Worm (Caenorhabditis elegans) whole organism, L4 larva: ENCODE measurements around the gene swm-1.
A peak's percentile ranks its signal among the peaks of the same experiment; 100 is the strongest.

ENCODE experiments used
- F44E2.7 ChIP-seq: fragments of 200-800 bp; sonication (Bioruptor generic); IDR thresholded peaks from 2 replicates; pipeline ENCODE4 v2.1.2; 2022; ENCODE audit warnings: missing genetic modification characterization, missing compliant biosample characterization
- R02D3.7 ChIP-seq: fragments of 150-350 bp; sonication (generic microtip); optimal IDR thresholded peaks from 3 replicates; lab custom pipeline; 2014; ENCODE audit warnings: missing biosample characterization, missing genetic modification characterization
- Y105C5A.15 ChIP-seq: fragments of 200-800 bp; sonication (Bioruptor generic); IDR thresholded peaks from 2 replicates; pipeline ENCODE4 v1.3.6; 2022; ENCODE audit warnings: missing genetic modification characterization, missing compliant biosample characterization
- Y48G9A.11 ChIP-seq: fragments of 200-800 bp; sonication (Bioruptor generic); IDR thresholded peaks from 2 replicates; pipeline ENCODE4 v1.3.6; 2022; ENCODE audit warnings: missing genetic modification reagents, missing genetic modification characterization, missing compliant biosample characterization
- aha-1 ChIP-seq: fragments of 150-350 bp; peaks from one replicate; lab custom pipeline; 2014; ENCODE audit warnings: missing biosample characterization, missing genetic modification characterization
- ama-1 ChIP-seq: fragments of 150-350 bp; optimal IDR thresholded peaks from 2 replicates; lab custom pipeline; 2014; ENCODE audit warnings: inconsistent platforms, mixed read lengths
- ceh-28 ChIP-seq: fragments of 150-350 bp; optimal IDR thresholded peaks from 2 replicates; lab custom pipeline; 2014; ENCODE audit warnings: missing biosample characterization, missing genetic modification reagents, missing genetic modification characterization
- ceh-32 ChIP-seq: sonication (generic microtip); optimal IDR thresholded peaks from 2 replicates; lab custom pipeline; 2016; ENCODE audit warnings: mild to moderate bottlenecking, missing genetic modification characterization, missing compliant biosample characterization; ENCODE audit not compliant: poor library complexity
- ces-1 ChIP-seq: fragments of 150-350 bp; sonication (generic microtip); optimal IDR thresholded peaks from 4 replicates; lab custom pipeline; 2014; ENCODE audit warnings: missing biosample characterization, missing genetic modification reagents, missing genetic modification characterization
- cey-2 ChIP-seq: sonication (generic microtip); optimal IDR thresholded peaks from 3 replicates; lab custom pipeline; 2017; ENCODE audit warnings: missing genetic modification characterization, mild to moderate bottlenecking, missing compliant biosample characterization, antibody characterized with exemption, borderline replicate concordance; ENCODE audit not compliant: insufficient read depth
- daf-16 ChIP-seq, 3 experiments: sonication (generic microtip); optimal IDR thresholded peaks; 2 replicates each; lab custom pipeline; 2016 to 2017; ENCODE audit warnings: missing genetic modification characterization in 3 of 3, missing genetic modification reagents in 3 of 3, mild to moderate bottlenecking in 2 of 3, missing compliant biosample characterization in 2 of 3, missing biosample characterization in 1 of 3, moderate library complexity in 1 of 3
- daf-8 ChIP-seq: fragments of 200-800 bp; sonication (Bioruptor generic); IDR thresholded peaks from 2 replicates; pipeline ENCODE4 v1.3.6; 2022; ENCODE audit warnings: missing genetic modification characterization, missing compliant biosample characterization
- dmd-6 ChIP-seq: fragments of 200-800 bp; sonication (Bioruptor generic); IDR thresholded peaks from 2 replicates; pipeline ENCODE4 v1.3.6; 2022; ENCODE audit warnings: missing genetic modification reagents, missing genetic modification characterization, missing compliant biosample characterization
- dve-1 ChIP-seq: sonication (generic microtip); optimal IDR thresholded peaks from 2 replicates; lab custom pipeline; 2017; ENCODE audit warnings: antibody characterized with exemption, mild to moderate bottlenecking, missing genetic modification characterization, missing compliant biosample characterization; ENCODE audit not compliant: insufficient read depth
- fkh-10 ChIP-seq: fragments of 150-350 bp; optimal IDR thresholded peaks from 2 replicates; lab custom pipeline; 2014; ENCODE audit warnings: missing biosample characterization, missing genetic modification reagents, missing genetic modification characterization
- hif-1 ChIP-seq, 2 experiments: sonication (generic microtip); optimal IDR thresholded peaks; 2 replicates each; lab custom pipeline; 2016 to 2017; ENCODE audit warnings: missing compliant biosample characterization in 2 of 2, missing genetic modification characterization in 2 of 2, missing genetic modification reagents in 2 of 2, missing genotype in 2 of 2, mild to moderate bottlenecking in 1 of 2
- hlh-11 ChIP-seq: fragments of 200-800 bp; sonication (Bioruptor generic); optimal IDR thresholded peaks from 2 replicates; lab custom pipeline; 2018; ENCODE audit warnings: mild to moderate bottlenecking, missing genetic modification characterization, missing compliant biosample characterization
- hlh-30 ChIP-seq: sonication (generic microtip); optimal IDR thresholded peaks from 2 replicates; lab custom pipeline; 2017; ENCODE audit warnings: antibody characterized with exemption, mild to moderate bottlenecking, missing genetic modification characterization, missing compliant biosample characterization; ENCODE audit not compliant: insufficient read depth
- hmg-1.1 ChIP-seq: fragments of 200-800 bp; sonication (Bioruptor generic); IDR thresholded peaks from 2 replicates; pipeline ENCODE4 v1.3.6; 2022; ENCODE audit warnings: missing genetic modification reagents, missing genetic modification characterization, missing compliant biosample characterization
- lin-13 ChIP-seq: fragments of 150-350 bp; optimal IDR thresholded peaks from 2 replicates; lab custom pipeline; 2014; ENCODE audit warnings: missing biosample characterization, missing genetic modification reagents, missing genetic modification characterization
- lin-15B ChIP-seq: fragments of 150-350 bp; sonication (generic microtip); optimal IDR thresholded peaks from 3 replicates; lab custom pipeline; 2014; ENCODE audit warnings: missing biosample characterization, missing genetic modification characterization
- lsy-2 ChIP-seq, 2 experiments: fragments of 150-350 bp in 1 of 2; sonication (generic microtip) in 1 of 2; optimal IDR thresholded peaks; 2 replicates each; lab custom pipeline; 2014 to 2017; ENCODE audit warnings: missing biosample characterization in 2 of 2, missing genetic modification characterization in 2 of 2
- madf-9 ChIP-seq: fragments of 200-800 bp; sonication (Bioruptor generic); conservative IDR thresholded peaks from 2 replicates; pipeline ENCODE4 v1.3.6; 2022; ENCODE audit warnings: missing genetic modification reagents, missing genetic modification characterization, missing compliant biosample characterization
- mdl-1 ChIP-seq, 2 experiments: fragments of 150-350 bp in 1 of 2; sonication (generic microtip) in 1 of 2; optimal IDR thresholded peaks; 2 replicates each; lab custom pipeline; 2014 to 2017; ENCODE audit warnings: missing biosample characterization in 2 of 2, missing genetic modification characterization in 2 of 2
- mdt-29 ChIP-seq: fragments of 200-800 bp; sonication (Bioruptor generic); IDR thresholded peaks from 2 replicates; pipeline ENCODE4 v1.3.6; 2022; ENCODE audit warnings: missing genetic modification reagents, missing genetic modification characterization, missing compliant biosample characterization
- mep-1 ChIP-seq: fragments of 150-350 bp; sonication (generic microtip); optimal IDR thresholded peaks from 3 replicates; lab custom pipeline; 2014; ENCODE audit warnings: missing biosample characterization, missing genetic modification characterization
- mes-2 ChIP-seq: sonication (generic microtip); optimal IDR thresholded peaks from 2 replicates; lab custom pipeline; 2016; ENCODE audit warnings: missing genotype, mild to moderate bottlenecking, missing genetic modification characterization, missing compliant biosample characterization; ENCODE audit not compliant: poor library complexity, severe bottlenecking
- mxl-3 ChIP-seq: fragments of 200-800 bp; sonication (Bioruptor generic); optimal IDR thresholded peaks from 2 replicates; lab custom pipeline; 2018; ENCODE audit warnings: mild to moderate bottlenecking, missing genetic modification characterization, missing compliant biosample characterization
- nhr-102 ChIP-seq: sonication (generic microtip); optimal IDR thresholded peaks from 2 replicates; lab custom pipeline; 2016; ENCODE audit warnings: mild to moderate bottlenecking, missing genetic modification characterization, moderate library complexity, missing compliant biosample characterization
- nhr-28 ChIP-seq: fragments of 150-350 bp; optimal IDR thresholded peaks from 2 replicates; lab custom pipeline; 2014; ENCODE audit warnings: missing biosample characterization, missing genetic modification characterization
- nhr-48 ChIP-seq: sonication (generic microtip); optimal IDR thresholded peaks from 2 replicates; lab custom pipeline; 2016; ENCODE audit warnings: mild to moderate bottlenecking, missing genetic modification characterization, missing compliant biosample characterization
- rbr-2 ChIP-seq: sonication (generic microtip); optimal IDR thresholded peaks from 2 replicates; lab custom pipeline; 2016; ENCODE audit warnings: missing genotype, missing genetic modification characterization, missing compliant biosample characterization
- saeg-2 ChIP-seq: fragments of 200-800 bp; sonication (Bioruptor generic); IDR thresholded peaks from 2 replicates; pipeline ENCODE4 v1.3.6; 2022; ENCODE audit warnings: missing genetic modification reagents, missing genetic modification characterization, missing compliant biosample characterization
- skn-1 ChIP-seq: fragments of 150-350 bp; optimal IDR thresholded peaks from 2 replicates; lab custom pipeline; 2014; ENCODE audit warnings: missing biosample characterization, missing genetic modification characterization
- snpc-1.2 ChIP-seq: fragments of 200-800 bp; sonication (Bioruptor generic); IDR thresholded peaks from 2 replicates; pipeline ENCODE4 v1.3.6; 2022; ENCODE audit warnings: missing genetic modification reagents, missing genetic modification characterization, missing compliant biosample characterization
- tra-1 ChIP-seq: fragments of 200-800 bp; sonication (Bioruptor generic); IDR thresholded peaks from 2 replicates; pipeline ENCODE4 v1.3.6; 2022; ENCODE audit warnings: missing genetic modification reagents, missing genetic modification characterization, missing compliant biosample characterization
- unc-130 ChIP-seq: sonication (generic microtip); optimal IDR thresholded peaks from 2 replicates; lab custom pipeline; 2016; ENCODE audit warnings: missing genetic modification reagents, missing genetic modification characterization, missing compliant biosample characterization
- unc-62 ChIP-seq, 3 experiments: fragments of 150-350 bp in 1 of 3; sonication (generic microtip); optimal IDR thresholded peaks in 2 of 3; peaks in 1 of 3; 1 replicate in 1 of 3; 2 replicates in 2 of 3; lab custom pipeline; 2014 to 2017; ENCODE audit warnings: missing biosample characterization in 3 of 3, missing genetic modification characterization in 3 of 3, missing genetic modification reagents in 3 of 3, missing genotype in 1 of 3
- zag-1 ChIP-seq: fragments of 150-350 bp; optimal IDR thresholded peaks from 2 replicates; lab custom pipeline; 2014; ENCODE audit warnings: missing biosample characterization, missing genetic modification characterization
- zfp-2 ChIP-seq: sonication (generic microtip); optimal IDR thresholded peaks from 2 replicates; lab custom pipeline; 2016; ENCODE audit warnings: mild to moderate bottlenecking, missing genetic modification characterization, missing compliant biosample characterization
- ztf-11 ChIP-seq: fragments of 150-350 bp; optimal IDR thresholded peaks from 2 replicates; lab custom pipeline; 2014; ENCODE audit warnings: missing biosample characterization, missing genetic modification characterization
- ztf-7 ChIP-seq: fragments of 150-350 bp; optimal IDR thresholded peaks from 2 replicates; lab custom pipeline; 2014; ENCODE audit warnings: missing biosample characterization, missing genetic modification characterization

The swm-1 gene

ce11 chrV:9085845-9086244 lies 31.2 kb upstream of the swm-1 start:
- TF ChIP-seq lsy-2 (tag; optimal IDR thresholded peaks at IDR 0.05; lab: Kevin White, UChicago) (peak in 1 of 2 experiments; percentile 10), rbr-2 (no peak), dve-1 (tag; lab: Kevin White, UChicago) (peak; percentile 31), snpc-1.2 (GFP tag; lab: Robert Waterston, UW) (no peak), Y105C5A.15 (GFP tag; lab: Robert Waterston, UW) (no peak), mes-2 (tag; lab: Kevin White, UChicago) (peak; percentile 30), cey-2 (peak; percentile 17), aha-1 (tag; lab: Kevin White, UChicago) (peak; percentile 26), ama-1 (lab: Kevin White, UChicago) (no peak), ceh-32 (tag; lab: Kevin White, UChicago) (no peak), unc-62 (GFP tag; optimal IDR thresholded peaks at IDR 0.05 in 1 of 2; lab: Kevin White, UChicago) (peak in 1 of 2 experiments; percentile 83), unc-62 (tag; optimal IDR thresholded peaks at IDR 0.05; lab: Kevin White, UChicago) (no peak), nhr-48 (tag; lab: Kevin White, UChicago) (peak; percentile 88), hlh-30 (tag; lab: Kevin White, UChicago) (peak; percentile 62), hlh-11 (tag; lab: Kevin White, UChicago) (peak; percentile 67), nhr-28 (peak; percentile 90), tra-1 (GFP tag; lab: Robert Waterston, UW) (no peak), mxl-3 (no peak), mdl-1 (tag; optimal IDR thresholded peaks at IDR 0.05; lab: Kevin White, UChicago) (peak; percentile 66 to 71), dmd-6 (GFP tag; lab: Robert Waterston, UW) (peak; percentile 13; the same call in 1 of the 2 replicates), daf-16 (GFP tag; optimal IDR thresholded peaks at IDR 0.05; lab: Kevin White, UChicago) (no peak), daf-16 (tag; optimal IDR thresholded peaks at IDR 0.05; lab: Kevin White, UChicago) (peak; percentile 25), hmg-1.1 (GFP tag; lab: Robert Waterston, UW) (0 out of 2 replicates have a peak, but pooled peaks have one; percentile 19)
- TF ChIP-seq, all 104 proteins: peak for 14

- TF ChIP-seq mep-1 (tag; lab: Kevin White, UChicago) (no peak), mdl-1 (tag; optimal IDR thresholded peaks at IDR 0.05; lab: Kevin White, UChicago) (peak in 1 of 2 experiments; percentile 24), daf-8 (GFP tag; lab: Robert Waterston, UW) (no peak), ceh-28 (tag; lab: Kevin White, UChicago) (no peak), nhr-28 (peak; percentile 48), lin-15B (no peak), unc-130 (GFP tag; lab: Kevin White, UChicago) (no peak), ces-1 (no peak), Y48G9A.11 (GFP tag; lab: Robert Waterston, UW) (no peak), ztf-7 (tag; lab: Kevin White, UChicago) (no peak), R02D3.7 (no peak), zag-1 (tag; lab: Kevin White, UChicago) (no peak), skn-1 (no peak), fkh-10 (GFP tag; lab: Kevin White, UChicago) (no peak), hif-1 (tag; optimal IDR thresholded peaks at IDR 0.05; lab: Kevin White, UChicago) (no peak), dmd-6 (GFP tag; lab: Robert Waterston, UW) (0 out of 2 replicates have a peak, but pooled peaks have one; percentile 30), lin-13 (no peak)
Measured at ce11 chrV:9084252-9084651, 29.6 kb upstream of the swm-1 start.

DNA sequence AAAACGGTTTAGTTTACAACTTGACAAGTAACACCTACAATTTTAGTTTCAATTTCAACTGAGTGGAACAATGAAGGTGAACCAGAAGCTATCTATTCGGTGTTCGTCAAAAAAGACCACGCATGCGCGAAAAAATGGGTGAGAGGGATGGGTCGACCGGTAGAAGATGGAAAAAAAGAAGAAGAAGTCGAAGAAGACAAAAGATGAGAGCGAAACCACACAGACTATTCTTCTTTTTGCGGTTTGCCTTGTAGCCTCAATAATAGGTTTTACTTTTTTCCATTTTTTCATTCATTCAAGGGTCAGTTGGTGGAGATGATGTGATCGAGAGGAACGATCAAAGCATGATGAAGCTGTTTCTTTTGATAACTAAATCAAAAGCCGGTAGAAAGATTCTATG lies 27.7 kb upstream of the swm-1 start:
- no peak for TF ChIP-seq F44E2.7 (GFP tag; lab: Robert Waterston, UW)
- no peak for TF ChIP-seq lin-15B
- TF ChIP-seq nhr-28 = peak; percentile 37
- no peak for TF ChIP-seq nhr-102
- TF ChIP-seq saeg-2 (GFP tag; lab: Robert Waterston, UW) = no peak
- peak in 1 of 2 experiments; percentile 95 for TF ChIP-seq unc-62 (GFP tag; optimal IDR thresholded peaks at IDR 0.05 in 1 of 2; lab: Kevin White, UChicago)
- TF ChIP-seq unc-62 (tag; optimal IDR thresholded peaks at IDR 0.05; lab: Kevin White, UChicago) = no peak
- TF ChIP-seq hlh-11 (tag; lab: Kevin White, UChicago) = peak; percentile 9
- TF ChIP-seq madf-9 (GFP tag; lab: Robert Waterston, UW) = no peak
- TF ChIP-seq ztf-11 (tag; lab: Kevin White, UChicago) = no peak
- TF ChIP-seq hmg-1.1 (GFP tag; lab: Robert Waterston, UW) = no peak
- no peak for TF ChIP-seq tra-1 (GFP tag; lab: Robert Waterston, UW)
- TF ChIP-seq aha-1 (tag; lab: Kevin White, UChicago) = no peak
- no peak for TF ChIP-seq snpc-1.2 (GFP tag; lab: Robert Waterston, UW)
- TF ChIP-seq zfp-2 (tag; lab: Kevin White, UChicago) = no peak
- no peak for TF ChIP-seq mdt-29 (GFP tag; lab: Robert Waterston, UW)
